Worm (Caenorhabditis elegans) whole organism, L4/young adult: ENCODE results near the gene sre-48.
"Not testable (repeated sequence)": the region's sequence is repeated elsewhere in the genome, so short reads cannot be mapped to it uniquely, and the experiment has no call there.

Experiments
- dao-5 ChIP-seq: sonication (generic microtip); optimal IDR thresholded peaks from 2 replicates; lab custom pipeline; 2016; ENCODE audit warnings: missing genotype, missing genetic modification characterization, moderate library complexity, missing compliant biosample characterization
- him-1 ChIP-seq: sonication (generic microtip); optimal IDR thresholded peaks from 2 replicates; lab custom pipeline; 2016; ENCODE audit warnings: missing genotype, missing genetic modification reagents, missing genetic modification characterization, missing compliant biosample characterization

ce11 chrII:14021230-14021629 is 41.5 kb upstream of the sre-48 start, which contains the start of gene F01D5.10:
- not testable (repeated sequence) for TF ChIP-seq him-1; dao-5 (tag; lab: Kevin White, UChicago)
